Worm (Caenorhabditis elegans) whole organism, early embryonic: Measurements from ENCODE around the gene ZC196.2.
"Not testable (repeated sequence)": the region's sequence is repeated elsewhere in the genome, so short reads cannot be mapped to it uniquely, and the experiment has no call there.

Experiments
- ama-1 ChIP-seq: fragments of 150-350 bp; optimal IDR thresholded peaks from 2 replicates; lab custom pipeline; 2014
- ceh-13 ChIP-seq: fragments of 200-800 bp; sonication (Bioruptor generic); optimal IDR thresholded peaks from 2 replicates; lab custom pipeline; 2018; ENCODE audit warnings: mild to moderate bottlenecking, missing genetic modification characterization, missing compliant biosample characterization
- ets-7 ChIP-seq: sonication (generic microtip); optimal IDR thresholded peaks from 2 replicates; lab custom pipeline; 2016; ENCODE audit warnings: missing genotype, missing genetic modification characterization, missing compliant biosample characterization
- flt-1 ChIP-seq: fragments of 200-800 bp; sonication (Bioruptor generic); IDR thresholded peaks from 2 replicates; pipeline ENCODE4 v1.3.6; 2022; ENCODE audit warnings: missing genetic modification characterization, missing compliant biosample characterization
- hmg-4 ChIP-seq: fragments of 200-800 bp; sonication (Bioruptor generic); optimal IDR thresholded peaks from 2 replicates; lab custom pipeline; 2018; ENCODE audit warnings: mild to moderate bottlenecking, missing genetic modification characterization, missing compliant biosample characterization
- scrt-1 ChIP-seq: fragments of 200-800 bp; sonication (Bioruptor generic); IDR thresholded peaks from 2 replicates; pipeline ENCODE4 v1.3.6; 2022; ENCODE audit warnings: missing genetic modification characterization, missing compliant biosample characterization
- sea-1 ChIP-seq: fragments of 200-800 bp; sonication (Bioruptor generic); conservative IDR thresholded peaks from 2 replicates; pipeline ENCODE4 v1.3.6; 2022; ENCODE audit warnings: missing genetic modification characterization, missing compliant biosample characterization
- tra-4 ChIP-seq: sonication (generic microtip); optimal IDR thresholded peaks from 2 replicates; lab custom pipeline; 2017; ENCODE audit warnings: missing genetic modification characterization, missing compliant biosample characterization

DNA sequence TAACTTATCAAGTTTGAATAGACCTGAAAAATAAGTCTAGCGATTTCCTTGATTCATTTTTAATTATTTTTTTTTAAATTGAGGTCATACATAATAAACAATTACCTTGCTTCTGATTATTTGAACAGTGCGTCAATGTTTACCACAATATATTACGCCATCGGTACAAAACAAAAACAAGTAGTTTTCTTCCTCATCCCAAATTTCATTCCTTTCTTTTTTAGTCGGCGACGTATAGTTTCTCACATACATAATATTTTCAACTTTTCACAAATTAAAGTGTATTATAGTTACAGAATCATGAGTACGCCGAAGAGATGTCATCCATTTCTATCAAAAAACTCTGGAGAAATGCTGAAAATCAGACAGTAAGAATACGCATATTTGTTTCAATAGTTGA is 13.0 kb upstream of the ZC196.2 start, which contains the start of gene droe-8:
- not testable (repeated sequence) for TF ChIP-seq flt-1 (GFP tag; lab: Robert Waterston, UW); ama-1 (lab: Kevin White, UChicago); sea-1 (GFP tag; lab: Robert Waterston, UW); ceh-13 (GFP tag; lab: Kevin White, UChicago); scrt-1 (GFP tag; lab: Robert Waterston, UW); hmg-4 (GFP tag; lab: Kevin White, UChicago); tra-4 (tag; lab: Kevin White, UChicago); ets-7 (tag; lab: Kevin White, UChicago)
